Worm (Caenorhabditis elegans) whole organism, L3 larva: ENCODE data around the gene T24F1.4.

Experiments
- R02D3.7 ChIP-seq: fragments of 150-350 bp; optimal IDR thresholded peaks from 2 replicates; lab custom pipeline; 2014; ENCODE audit warnings: missing biosample characterization, missing genetic modification characterization
- ama-1 ChIP-seq: fragments of 150-350 bp; optimal IDR thresholded peaks from 2 replicates; lab custom pipeline; 2018
- ceh-16 ChIP-seq: sonication (generic microtip); optimal IDR thresholded peaks from 2 replicates; lab custom pipeline; 2017; ENCODE audit warnings: missing biosample characterization, missing genetic modification characterization
- ceh-28 ChIP-seq: fragments of 150-350 bp; optimal IDR thresholded peaks from 2 replicates; lab custom pipeline; 2014; ENCODE audit warnings: missing biosample characterization, missing genetic modification reagents, missing genetic modification characterization
- ceh-82 ChIP-seq: fragments of 150-350 bp; optimal IDR thresholded peaks from 2 replicates; lab custom pipeline; 2014; ENCODE audit warnings: missing biosample characterization, missing genetic modification characterization
- ceh-9 ChIP-seq: sonication (generic microtip); optimal IDR thresholded peaks from 2 replicates; lab custom pipeline; 2018; ENCODE audit warnings: missing biosample characterization, missing genetic modification characterization
- daf-12 ChIP-seq: fragments of 150-350 bp; optimal IDR thresholded peaks from 2 replicates; lab custom pipeline; 2014; ENCODE audit warnings: missing biosample characterization, missing genetic modification reagents, missing genetic modification characterization
- egl-27 ChIP-seq: sonication (generic microtip); optimal IDR thresholded peaks from 4 replicates; lab custom pipeline; 2017; ENCODE audit warnings: missing biosample characterization, missing genetic modification reagents, missing genetic modification characterization
- egl-5 ChIP-seq: fragments of 150-350 bp; optimal IDR thresholded peaks from 2 replicates; lab custom pipeline; 2017; ENCODE audit warnings: missing biosample characterization, missing genetic modification reagents, missing genetic modification characterization, inconsistent platforms
- elt-2 ChIP-seq: sonication (generic microtip); optimal IDR thresholded peaks from 2 replicates; lab custom pipeline; 2016; ENCODE audit warnings: missing genetic modification reagents, mild to moderate bottlenecking, missing genetic modification characterization, missing compliant biosample characterization
- eor-1 ChIP-seq, 2 experiments: fragments of 150-350 bp; optimal IDR thresholded peaks; 2 replicates each; lab custom pipeline; 2014 to 2018; ENCODE audit warnings: missing biosample characterization in 2 of 2, missing genetic modification characterization in 2 of 2
- fkh-10 ChIP-seq: sonication (generic microtip); optimal IDR thresholded peaks from 2 replicates; lab custom pipeline; 2017; ENCODE audit warnings: missing biosample characterization, missing genetic modification reagents, missing genetic modification characterization
- fos-1 ChIP-seq: fragments of 150-350 bp; optimal IDR thresholded peaks from 2 replicates; lab custom pipeline; 2014; ENCODE audit warnings: missing biosample characterization, missing genetic modification characterization
- jun-1 ChIP-seq: fragments of 150-350 bp; optimal IDR thresholded peaks from 2 replicates; lab custom pipeline; 2014; ENCODE audit warnings: missing biosample characterization, missing genetic modification reagents, missing genetic modification characterization
- lin-39 ChIP-seq: fragments of 150-350 bp; optimal IDR thresholded peaks from 2 replicates; lab custom pipeline; 2018; ENCODE audit warnings: missing biosample characterization, missing genetic modification reagents, missing genetic modification characterization
- lsy-12 ChIP-seq: sonication (generic microtip); optimal IDR thresholded peaks from 2 replicates; lab custom pipeline; 2016; ENCODE audit warnings: mild to moderate bottlenecking, missing genetic modification characterization, missing compliant biosample characterization
- mdl-1 ChIP-seq: fragments of 150-350 bp; optimal IDR thresholded peaks from 2 replicates; lab custom pipeline; 2014; ENCODE audit warnings: missing biosample characterization, missing genetic modification characterization
- mml-1 ChIP-seq: fragments of 150-350 bp; sonication (generic microtip); optimal IDR thresholded peaks from 3 replicates; lab custom pipeline; 2014; ENCODE audit warnings: missing biosample characterization, missing genetic modification characterization
- nfya-1 ChIP-seq: sonication (generic microtip); optimal IDR thresholded peaks from 2 replicates; lab custom pipeline; 2017; ENCODE audit warnings: missing genetic modification characterization, mild to moderate bottlenecking, missing compliant biosample characterization, antibody characterized with exemption, moderate library complexity; ENCODE audit not compliant: insufficient read depth
- nhr-11 ChIP-seq: fragments of 150-350 bp; optimal IDR thresholded peaks from 2 replicates; lab custom pipeline; 2014; ENCODE audit warnings: missing biosample characterization, missing genetic modification characterization
- nhr-237 ChIP-seq: fragments of 150-350 bp; optimal IDR thresholded peaks from 2 replicates; lab custom pipeline; 2014; ENCODE audit warnings: missing biosample characterization, missing genetic modification characterization
- nhr-28 ChIP-seq: fragments of 150-350 bp; optimal IDR thresholded peaks from 2 replicates; lab custom pipeline; 2014; ENCODE audit warnings: missing biosample characterization, missing genetic modification characterization
- nhr-67 ChIP-seq: fragments of 150-350 bp; optimal IDR thresholded peaks from 2 replicates; lab custom pipeline; 2014; ENCODE audit warnings: missing biosample characterization, missing genetic modification characterization
- nhr-76 ChIP-seq: fragments of 150-350 bp; sonication (generic microtip); optimal IDR thresholded peaks from 5 replicates; lab custom pipeline; 2014; ENCODE audit warnings: missing biosample characterization, missing genetic modification characterization
- nhr-77 ChIP-seq: fragments of 150-350 bp; optimal IDR thresholded peaks from 2 replicates; lab custom pipeline; 2014; ENCODE audit warnings: missing biosample characterization, missing genetic modification characterization
- pqm-1 ChIP-seq: fragments of 150-350 bp; optimal IDR thresholded peaks from 2 replicates; lab custom pipeline; 2017; ENCODE audit warnings: missing biosample characterization, missing genetic modification characterization, inconsistent platforms
- sea-2 ChIP-seq: fragments of 150-350 bp; sonication (generic microtip); optimal IDR thresholded peaks from 4 replicates; lab custom pipeline; 2014; ENCODE audit warnings: missing biosample characterization, missing genetic modification reagents, missing genetic modification characterization
- skn-1 ChIP-seq: fragments of 150-350 bp; optimal IDR thresholded peaks from 2 replicates; lab custom pipeline; 2014; ENCODE audit warnings: missing biosample characterization, missing genetic modification characterization
- tbx-2 ChIP-seq: sonication (generic microtip); optimal IDR thresholded peaks from 2 replicates; lab custom pipeline; 2016; ENCODE audit warnings: mild to moderate bottlenecking, missing genetic modification characterization, missing compliant biosample characterization
- unc-39 ChIP-seq: sonication (generic microtip); optimal IDR thresholded peaks from 4 replicates; lab custom pipeline; 2017; ENCODE audit warnings: missing biosample characterization, missing genetic modification characterization
- unc-62 ChIP-seq: fragments of 150-350 bp; sonication (generic microtip); optimal IDR thresholded peaks from 4 replicates; lab custom pipeline; 2014; ENCODE audit warnings: missing biosample characterization, missing genetic modification reagents, missing genetic modification characterization
- zag-1 ChIP-seq: fragments of 150-350 bp; optimal IDR thresholded peaks from 2 replicates; lab custom pipeline; 2014; ENCODE audit warnings: missing biosample characterization, missing genetic modification characterization
- ztf-11 ChIP-seq: fragments of 150-350 bp; optimal IDR thresholded peaks from 2 replicates; lab custom pipeline; 2014; ENCODE audit warnings: missing biosample characterization, missing genetic modification characterization
- ztf-4 ChIP-seq: fragments of 150-350 bp; optimal IDR thresholded peaks from 2 replicates; lab custom pipeline; 2014; ENCODE audit warnings: missing biosample characterization, missing genetic modification characterization

Gene T24F1.4

ce11 chrII:11288148-11288547, 25.9 kb downstream of the T24F1.4 start:
- TF ChIP-seq nhr-77 (tag; lab: Kevin White, UChicago), result no peak
- no peak for TF ChIP-seq zag-1 (tag; lab: Kevin White, UChicago)
- no peak for TF ChIP-seq sea-2 (GFP tag; lab: Kevin White, UChicago)
- no peak for TF ChIP-seq eor-1 (tag; optimal IDR thresholded peaks at IDR 0.05; lab: Kevin White, UChicago)
- TF ChIP-seq elt-2 (tag; lab: Kevin White, UChicago), result no peak
- TF ChIP-seq ceh-82 (tag; lab: Kevin White, UChicago), result no peak
- no peak for TF ChIP-seq daf-12
- no peak for TF ChIP-seq ama-1 (lab: Kevin White, UChicago)
- TF ChIP-seq tbx-2 (tag; lab: Kevin White, UChicago), result no peak
- no peak for TF ChIP-seq nhr-237 (tag; lab: Kevin White, UChicago)
- no peak for TF ChIP-seq fos-1 (tag; lab: Kevin White, UChicago)
- TF ChIP-seq nhr-76, result no peak
- TF ChIP-seq pqm-1 (tag; lab: Kevin White, UChicago), result no peak
- no peak for TF ChIP-seq lin-39 (tag; lab: Kevin White, UChicago)

DNA sequence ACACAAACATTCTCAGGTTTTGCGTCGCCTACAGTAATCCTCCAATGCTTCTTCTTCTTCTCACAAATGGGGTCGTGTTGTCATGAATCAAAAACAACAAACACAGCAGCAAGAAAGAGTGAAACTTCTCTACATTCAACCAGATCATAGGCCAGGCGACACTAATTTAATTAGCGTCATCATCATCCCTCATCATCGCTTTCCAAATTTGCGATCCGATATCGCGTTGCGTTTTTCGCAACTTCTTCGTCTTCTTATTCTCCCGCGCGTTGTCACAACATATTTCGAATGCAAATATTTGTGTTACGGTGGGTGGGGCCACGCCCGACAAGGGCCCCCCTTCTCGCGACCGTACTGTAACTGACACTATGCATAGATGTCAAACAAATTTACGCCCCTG, 27.6 kb downstream of the T24F1.4 start:
- TF ChIP-seq pqm-1 (tag; lab: Kevin White, UChicago), result no peak
- TF ChIP-seq nhr-11 (tag; lab: Kevin White, UChicago), result no peak
- TF ChIP-seq eor-1 (tag; optimal IDR thresholded peaks at IDR 0.05; lab: Kevin White, UChicago), result no peak
- TF ChIP-seq mdl-1 (tag; lab: Kevin White, UChicago), result no peak
- no peak for TF ChIP-seq nhr-67 (tag; lab: Kevin White, UChicago)
- no peak for TF ChIP-seq sea-2 (GFP tag; lab: Kevin White, UChicago)
- no peak for TF ChIP-seq ztf-4 (tag; lab: Kevin White, UChicago)
- TF ChIP-seq unc-39 (tag; lab: Kevin White, UChicago), result no peak
- no peak for TF ChIP-seq nhr-76
- TF ChIP-seq nhr-28 (tag; lab: Kevin White, UChicago), result no peak
- no peak for TF ChIP-seq jun-1 (tag; lab: Kevin White, UChicago)
- TF ChIP-seq skn-1, result no peak
- TF ChIP-seq egl-5 (tag; lab: Kevin White, UChicago), result no peak

DNA sequence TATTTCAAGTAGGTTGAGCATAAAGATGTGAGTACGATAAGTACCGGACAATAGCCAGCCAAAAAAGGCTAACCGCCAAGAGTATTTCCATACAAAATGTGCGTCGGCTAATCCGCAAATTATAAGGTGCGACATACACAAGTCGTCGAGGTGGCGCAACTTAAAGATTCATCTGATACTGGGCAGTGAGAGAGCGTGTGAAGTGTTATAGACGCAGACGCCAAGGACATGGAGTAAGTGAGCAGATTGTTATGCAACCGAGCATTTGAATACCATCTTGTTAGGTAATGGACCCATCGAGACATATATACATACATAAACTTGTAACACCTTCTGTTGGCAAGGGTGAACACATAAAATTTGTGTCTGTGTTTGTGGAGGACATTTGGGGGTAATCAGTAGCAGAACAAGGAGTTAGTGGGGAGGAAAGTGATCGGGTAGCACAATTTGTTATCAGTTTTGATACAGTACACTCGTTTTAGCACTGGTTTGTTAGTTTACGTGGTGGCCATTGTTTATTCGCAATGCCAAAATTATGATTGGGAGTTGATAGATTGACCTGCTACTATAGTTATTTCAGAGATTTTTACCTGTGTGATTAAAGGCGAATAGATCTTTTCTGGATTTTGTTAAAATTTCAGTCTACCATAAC, 28.7 kb downstream of the T24F1.4 start:
- TF ChIP-seq zag-1 (tag; lab: Kevin White, UChicago) (no peak), nfya-1 (peak; percentile 62), mml-1 (tag; lab: Kevin White, UChicago) (no peak), nhr-76 (no peak), sea-2 (GFP tag; lab: Kevin White, UChicago) (no peak), unc-62 (GFP tag; lab: Kevin White, UChicago) (no peak), tbx-2 (tag; lab: Kevin White, UChicago) (no peak), ceh-16 (tag; lab: Kevin White, UChicago) (no peak), ceh-9 (tag; lab: Kevin White, UChicago) (no peak), nhr-237 (tag; lab: Kevin White, UChicago) (no peak), egl-27 (no peak), elt-2 (tag; lab: Kevin White, UChicago) (peak; percentile 41), lin-39 (tag; lab: Kevin White, UChicago) (no peak), fkh-10 (no peak), ztf-11 (no peak), egl-5 (tag; lab: Kevin White, UChicago) (no peak)

ce11 chrII:11284701-11285100, 29.4 kb downstream of the T24F1.4 start:
- TF ChIP-seq R02D3.7 (tag; lab: Kevin White, UChicago) (no peak), mdl-1 (tag; lab: Kevin White, UChicago) (no peak), nhr-67 (tag; lab: Kevin White, UChicago) (no peak), unc-62 (GFP tag; lab: Kevin White, UChicago) (no peak), nhr-77 (tag; lab: Kevin White, UChicago) (no peak), lsy-12 (tag; lab: Kevin White, UChicago) (no peak), pqm-1 (tag; lab: Kevin White, UChicago) (no peak), ceh-28 (tag; lab: Kevin White, UChicago) (no peak), egl-27 (no peak)
